Worm (Caenorhabditis elegans) whole organism, L4 larva: ENCODE measurements around the gene Y62H9A.10.

Source experiments
- F10B5.3 ChIP-seq: sonication (generic microtip); optimal IDR thresholded peaks from 2 replicates; lab custom pipeline; 2016; ENCODE audit warnings: mild to moderate bottlenecking, missing genetic modification characterization, missing compliant biosample characterization
- F37D6.2 ChIP-seq: sonication (generic microtip); optimal IDR thresholded peaks from 2 replicates; lab custom pipeline; 2016; ENCODE audit warnings: mild to moderate bottlenecking, missing genetic modification characterization, missing compliant biosample characterization
- T20F7.1 ChIP-seq: fragments of 200-800 bp; sonication (Bioruptor generic); optimal IDR thresholded peaks from 2 replicates; lab custom pipeline; 2018; ENCODE audit warnings: mild to moderate bottlenecking, missing genetic modification characterization, missing compliant biosample characterization
- Y105C5A.15 ChIP-seq: fragments of 200-800 bp; sonication (Bioruptor generic); IDR thresholded peaks from 2 replicates; pipeline ENCODE4 v1.3.6; 2022; ENCODE audit warnings: missing genetic modification characterization, missing compliant biosample characterization
- Y48G9A.11 ChIP-seq: fragments of 200-800 bp; sonication (Bioruptor generic); IDR thresholded peaks from 2 replicates; pipeline ENCODE4 v1.3.6; 2022; ENCODE audit warnings: missing genetic modification reagents, missing genetic modification characterization, missing compliant biosample characterization
- Y75B8A.6 ChIP-seq: fragments of 200-800 bp; sonication (Bioruptor generic); IDR thresholded peaks from 2 replicates; pipeline ENCODE4 v1.3.6; 2022; ENCODE audit warnings: missing genetic modification reagents, missing genetic modification characterization, missing compliant biosample characterization
- aha-1 ChIP-seq: fragments of 150-350 bp; peaks from one replicate; lab custom pipeline; 2014; ENCODE audit warnings: missing biosample characterization, missing genetic modification characterization
- attf-4 ChIP-seq: sonication (generic microtip); optimal IDR thresholded peaks from 3 replicates; lab custom pipeline; 2017; ENCODE audit warnings: missing biosample characterization, missing genetic modification characterization
- ceh-44 ChIP-seq: fragments of 200-800 bp; sonication (Bioruptor generic); IDR thresholded peaks from 2 replicates; pipeline ENCODE4 v1.3.6; 2022; ENCODE audit warnings: missing genetic modification reagents, missing genetic modification characterization, missing compliant biosample characterization
- ceh-62 ChIP-seq: sonication (generic microtip); optimal IDR thresholded peaks from 2 replicates; lab custom pipeline; 2017; ENCODE audit warnings: missing biosample characterization, missing genetic modification characterization
- ces-1 ChIP-seq: fragments of 150-350 bp; sonication (generic microtip); optimal IDR thresholded peaks from 4 replicates; lab custom pipeline; 2014; ENCODE audit warnings: missing biosample characterization, missing genetic modification reagents, missing genetic modification characterization
- daf-19 ChIP-seq: fragments of 200-800 bp; sonication (Bioruptor generic); conservative IDR thresholded peaks from 2 replicates; pipeline ENCODE4 v1.3.6; 2022; ENCODE audit warnings: missing genetic modification characterization, missing compliant biosample characterization
- daf-8 ChIP-seq: fragments of 200-800 bp; sonication (Bioruptor generic); IDR thresholded peaks from 2 replicates; pipeline ENCODE4 v1.3.6; 2022; ENCODE audit warnings: missing genetic modification characterization, missing compliant biosample characterization
- dmd-6 ChIP-seq: fragments of 200-800 bp; sonication (Bioruptor generic); IDR thresholded peaks from 2 replicates; pipeline ENCODE4 v1.3.6; 2022; ENCODE audit warnings: missing genetic modification reagents, missing genetic modification characterization, missing compliant biosample characterization
- dmd-8 ChIP-seq: fragments of 200-800 bp; sonication (Bioruptor generic); IDR thresholded peaks from 2 replicates; pipeline ENCODE4 v1.3.6; 2022; ENCODE audit warnings: missing genetic modification characterization, missing compliant biosample characterization
- dpl-1 ChIP-seq: fragments of 150-350 bp; optimal IDR thresholded peaks from 2 replicates; lab custom pipeline; 2014; ENCODE audit warnings: missing biosample characterization, missing genetic modification reagents, missing genetic modification characterization
- duxl-1 ChIP-seq: sonication (generic microtip); optimal IDR thresholded peaks from 2 replicates; lab custom pipeline; 2016; ENCODE audit warnings: mild to moderate bottlenecking, missing genetic modification characterization, moderate library complexity, missing compliant biosample characterization; ENCODE audit not compliant: poor library complexity
- dve-1 ChIP-seq: sonication (generic microtip); optimal IDR thresholded peaks from 2 replicates; lab custom pipeline; 2017; ENCODE audit warnings: antibody characterized with exemption, mild to moderate bottlenecking, missing genetic modification characterization, missing compliant biosample characterization; ENCODE audit not compliant: insufficient read depth
- egl-43 ChIP-seq: fragments of 200-800 bp; sonication (Bioruptor generic); IDR thresholded peaks from 2 replicates; pipeline ENCODE4 v1.3.6; 2022; ENCODE audit warnings: missing genetic modification reagents, missing genetic modification characterization, missing compliant biosample characterization
- fos-1 ChIP-seq: fragments of 150-350 bp; optimal IDR thresholded peaks from 2 replicates; lab custom pipeline; 2014; ENCODE audit warnings: missing biosample characterization, missing genetic modification characterization
- hlh-11 ChIP-seq: fragments of 200-800 bp; sonication (Bioruptor generic); optimal IDR thresholded peaks from 2 replicates; lab custom pipeline; 2018; ENCODE audit warnings: mild to moderate bottlenecking, missing genetic modification characterization, missing compliant biosample characterization
- jun-1 ChIP-seq: fragments of 150-350 bp; optimal IDR thresholded peaks from 2 replicates; lab custom pipeline; 2014; ENCODE audit warnings: missing biosample characterization, missing genetic modification reagents, missing genetic modification characterization
- lim-7 ChIP-seq: fragments of 200-800 bp; sonication (Bioruptor generic); IDR thresholded peaks from 2 replicates; pipeline ENCODE4 v1.3.6; 2022; ENCODE audit warnings: missing genetic modification characterization, missing compliant biosample characterization
- lin-1 ChIP-seq: fragments of 200-800 bp; sonication (Bioruptor generic); IDR thresholded peaks from 2 replicates; pipeline ENCODE4 v1.3.6; 2022; ENCODE audit warnings: missing genetic modification reagents, missing genetic modification characterization, missing compliant biosample characterization
- lin-29 ChIP-seq: fragments of 200-800 bp; sonication (Bioruptor generic); IDR thresholded peaks from 2 replicates; pipeline ENCODE4 v1.3.6; 2022; ENCODE audit warnings: missing genetic modification reagents, missing genetic modification characterization, missing compliant biosample characterization
- lin-39 ChIP-seq: fragments of 150-350 bp; optimal IDR thresholded peaks from 2 replicates; lab custom pipeline; 2014; ENCODE audit warnings: missing biosample characterization, missing genetic modification reagents, missing genetic modification characterization
- lir-3 ChIP-seq: sonication (generic microtip); optimal IDR thresholded peaks from 2 replicates; lab custom pipeline; 2016; ENCODE audit warnings: mild to moderate bottlenecking, missing genetic modification characterization, missing compliant biosample characterization
- lsy-2 ChIP-seq, 2 experiments: fragments of 150-350 bp in 1 of 2; sonication (generic microtip) in 1 of 2; optimal IDR thresholded peaks; 2 replicates each; lab custom pipeline; 2014 to 2017; ENCODE audit warnings: missing biosample characterization in 2 of 2, missing genetic modification characterization in 2 of 2
- madf-5 ChIP-seq, 2 experiments: fragments of 200-800 bp; sonication (Bioruptor generic); IDR thresholded peaks; 2 replicates each; pipeline ENCODE4 v1.3.6; 2022; ENCODE audit warnings: missing compliant biosample characterization in 2 of 2, missing genetic modification characterization in 2 of 2
- madf-9 ChIP-seq: fragments of 200-800 bp; sonication (Bioruptor generic); conservative IDR thresholded peaks from 2 replicates; pipeline ENCODE4 v1.3.6; 2022; ENCODE audit warnings: missing genetic modification reagents, missing genetic modification characterization, missing compliant biosample characterization
- mdl-1 ChIP-seq, 2 experiments: fragments of 150-350 bp in 1 of 2; sonication (generic microtip) in 1 of 2; optimal IDR thresholded peaks; 2 replicates each; lab custom pipeline; 2014 to 2017; ENCODE audit warnings: missing biosample characterization in 2 of 2, missing genetic modification characterization in 2 of 2
- mep-1 ChIP-seq: fragments of 150-350 bp; sonication (generic microtip); optimal IDR thresholded peaks from 3 replicates; lab custom pipeline; 2014; ENCODE audit warnings: missing biosample characterization, missing genetic modification characterization
- mxl-3 ChIP-seq: fragments of 200-800 bp; sonication (Bioruptor generic); optimal IDR thresholded peaks from 2 replicates; lab custom pipeline; 2018; ENCODE audit warnings: mild to moderate bottlenecking, missing genetic modification characterization, missing compliant biosample characterization
- nhr-10 ChIP-seq: fragments of 150-350 bp; optimal IDR thresholded peaks from 2 replicates; lab custom pipeline; 2014; ENCODE audit warnings: missing biosample characterization, missing genetic modification characterization
- nhr-11 ChIP-seq: fragments of 150-350 bp; optimal IDR thresholded peaks from 2 replicates; lab custom pipeline; 2014; ENCODE audit warnings: missing biosample characterization, missing genetic modification characterization
- nhr-111 ChIP-seq: fragments of 200-800 bp; sonication (Bioruptor generic); optimal IDR thresholded peaks from 2 replicates; lab custom pipeline; 2018; ENCODE audit warnings: mild to moderate bottlenecking, missing genetic modification characterization, missing compliant biosample characterization
- nhr-237 ChIP-seq: sonication (generic microtip); optimal IDR thresholded peaks from 2 replicates; lab custom pipeline; 2017; ENCODE audit warnings: missing biosample characterization, missing genetic modification characterization
- nhr-25 ChIP-seq: sonication (generic microtip); optimal IDR thresholded peaks from 2 replicates; lab custom pipeline; 2017; ENCODE audit warnings: missing genetic modification characterization, mild to moderate bottlenecking, missing compliant biosample characterization, antibody characterized with exemption, moderate library complexity, borderline replicate concordance; ENCODE audit not compliant: insufficient read depth
- nhr-28 ChIP-seq: fragments of 150-350 bp; optimal IDR thresholded peaks from 2 replicates; lab custom pipeline; 2014; ENCODE audit warnings: missing biosample characterization, missing genetic modification characterization
- nhr-41 ChIP-seq: fragments of 200-800 bp; sonication (Bioruptor generic); IDR thresholded peaks from 2 replicates; pipeline ENCODE4 v1.3.6; 2022; ENCODE audit warnings: missing genetic modification reagents, missing genetic modification characterization, missing compliant biosample characterization
- nhr-6 ChIP-seq: fragments of 150-350 bp; optimal IDR thresholded peaks from 2 replicates; lab custom pipeline; 2014; ENCODE audit warnings: missing biosample characterization, missing genetic modification characterization
- rbr-2 ChIP-seq: sonication (generic microtip); optimal IDR thresholded peaks from 2 replicates; lab custom pipeline; 2016; ENCODE audit warnings: missing genotype, missing genetic modification characterization, missing compliant biosample characterization
- set-16 ChIP-seq: fragments of 200-800 bp; sonication (Bioruptor generic); IDR thresholded peaks from 2 replicates; pipeline ENCODE4 v1.3.6; 2022; ENCODE audit warnings: missing genetic modification reagents, missing genetic modification characterization, missing compliant biosample characterization
- snpc-4 ChIP-seq: fragments of 150-350 bp; optimal IDR thresholded peaks from 2 replicates; lab custom pipeline; 2014; ENCODE audit warnings: missing biosample characterization, missing genetic modification characterization
- spr-1 ChIP-seq: sonication (generic microtip); optimal IDR thresholded peaks from 2 replicates; lab custom pipeline; 2016; ENCODE audit warnings: mild to moderate bottlenecking, missing genetic modification characterization, missing compliant biosample characterization
- tag-97 ChIP-seq: fragments of 200-800 bp; sonication (Bioruptor generic); IDR thresholded peaks from 2 replicates; pipeline ENCODE4 v1.3.6; 2022; ENCODE audit warnings: missing genetic modification characterization, missing compliant biosample characterization
- tra-1 ChIP-seq: fragments of 200-800 bp; sonication (Bioruptor generic); IDR thresholded peaks from 2 replicates; pipeline ENCODE4 v1.3.6; 2022; ENCODE audit warnings: missing genetic modification reagents, missing genetic modification characterization, missing compliant biosample characterization
- zag-1 ChIP-seq: fragments of 150-350 bp; optimal IDR thresholded peaks from 2 replicates; lab custom pipeline; 2014; ENCODE audit warnings: missing biosample characterization, missing genetic modification characterization
- zip-11 ChIP-seq: fragments of 200-800 bp; sonication (Bioruptor generic); IDR thresholded peaks from 2 replicates; pipeline ENCODE4 v1.3.6; 2022; ENCODE audit warnings: missing genetic modification characterization, missing compliant biosample characterization
- zip-2 ChIP-seq: fragments of 150-350 bp; optimal IDR thresholded peaks from 2 replicates; lab custom pipeline; 2014; ENCODE audit warnings: missing biosample characterization, missing genetic modification characterization
- ztf-11 ChIP-seq: fragments of 150-350 bp; optimal IDR thresholded peaks from 2 replicates; lab custom pipeline; 2014; ENCODE audit warnings: missing biosample characterization, missing genetic modification characterization
- ztf-7 ChIP-seq: fragments of 150-350 bp; optimal IDR thresholded peaks from 2 replicates; lab custom pipeline; 2014; ENCODE audit warnings: missing biosample characterization, missing genetic modification characterization

The Y62H9A.10 gene

ce11 chrX:11937343-11937935, 34.9 kb upstream of the Y62H9A.10 start (continued):
- TF ChIP-seq dmd-8 (GFP tag; lab: Robert Waterston, UW) (peak; percentile 72), Y75B8A.6 (peak; percentile 89), spr-1 (peak; percentile 97), daf-19 (GFP tag; lab: Robert Waterston, UW) (peak; percentile 96), Y48G9A.11 (GFP tag; lab: Robert Waterston, UW) (no peak; the same call in 1 of the 2 replicates), dmd-6 (GFP tag; lab: Robert Waterston, UW) (peak; percentile 97), nhr-25 (peak; percentile 97), set-16 (GFP tag; lab: Robert Waterston, UW) (no peak), lir-3 (tag; lab: Kevin White, UChicago) (peak; percentile 90), hlh-11 (tag; lab: Kevin White, UChicago) (peak; percentile 97), rbr-2 (peak; percentile 99), lin-1 (GFP tag; lab: Robert Waterston, UW) (peak; percentile 95), lsy-2 (tag; optimal IDR thresholded peaks at IDR 0.05; lab: Kevin White, UChicago) (peak; percentile 96 to 97), Y105C5A.15 (peak; percentile 75), mdl-1 (tag; optimal IDR thresholded peaks at IDR 0.05; lab: Kevin White, UChicago) (peak; percentile 90 to 92), aha-1 (tag; lab: Kevin White, UChicago) (peak; percentile 100), lin-39 (tag; lab: Kevin White, UChicago) (peak; percentile 86), lim-7 (GFP tag; lab: Robert Waterston, UW) (no peak), daf-8 (GFP tag; lab: Robert Waterston, UW) (no peak), F10B5.3 (tag; lab: Kevin White, UChicago) (peak; percentile 96), egl-43 (GFP tag; lab: Robert Waterston, UW) (peak; percentile 98), mep-1 (tag; lab: Kevin White, UChicago) (peak; percentile 100), lin-29 (GFP tag; lab: Robert Waterston, UW) (peak; percentile 89), ztf-7 (tag; lab: Kevin White, UChicago) (peak; percentile 97), tag-97 (no peak), tra-1 (GFP tag; lab: Robert Waterston, UW) (peak; percentile 95), nhr-237 (tag; lab: Kevin White, UChicago) (peak; percentile 90), attf-4 (tag; lab: Kevin White, UChicago) (peak; percentile 74), fos-1 (tag; lab: Kevin White, UChicago) (peak; percentile 85), zip-2 (peak; percentile 98), ztf-11 (peak; percentile 84), nhr-11 (tag; lab: Kevin White, UChicago) (peak; percentile 99), ceh-44 (GFP tag; lab: Robert Waterston, UW) (no peak), snpc-4 (tag; lab: Kevin White, UChicago) (peak; percentile 53), duxl-1 (peak; percentile 99), nhr-6 (peak; percentile 98), nhr-111 (GFP tag; lab: Kevin White, UChicago) (peak; percentile 36), madf-5 (GFP tag; IDR thresholded peaks at IDR 0.05; lab: Robert Waterston, UW) (peak; percentile 53 to 92; a peak in 3 of 4 replicates), madf-9 (GFP tag; lab: Robert Waterston, UW) (peak; percentile 97), dpl-1 (GFP tag; lab: Kevin White, UChicago) (peak; percentile 76), ceh-62 (tag; lab: Kevin White, UChicago) (no peak), T20F7.1 (GFP tag; lab: Kevin White, UChicago) (peak; percentile 91), nhr-28 (peak; percentile 95), jun-1 (peak; percentile 99), F37D6.2 (peak; percentile 99), mxl-3 (GFP tag; lab: Kevin White, UChicago) (peak; percentile 92), dve-1 (tag; lab: Kevin White, UChicago) (peak; percentile 100), nhr-41 (GFP tag; lab: Robert Waterston, UW) (peak; percentile 68), zip-11 (no peak), zag-1 (tag; lab: Kevin White, UChicago) (peak; percentile 94), ces-1 (GFP tag; lab: Kevin White, UChicago) (peak; percentile 95), nhr-10 (tag; lab: Kevin White, UChicago) (peak; percentile 99)
